Worm (Caenorhabditis elegans): Measurements from ENCODE around the gene bcas-2.
A peak's percentile ranks its signal among the peaks of the same experiment; 100 is the strongest.

Gene bcas-2

ce11 chrIII:6198378-6199234 lies 47.0 kb downstream of the bcas-2 start, which contains the start of the genes C23G10.7 and rpn-2 (continued):
- TF ChIP-seq sma-3 (GFP tag; optimal IDR thresholded peaks at IDR 0.05) = peak; percentile 44
- TF ChIP-seq nhr-12 (tag; optimal IDR thresholded peaks at IDR 0.05) = no peak
- no peak for TF ChIP-seq ztf-4 (tag; optimal IDR thresholded peaks at IDR 0.05)
- no peak for TF ChIP-seq nhr-10 (tag; optimal IDR thresholded peaks at IDR 0.05)
- no peak for TF ChIP-seq mdl-1 (tag; optimal IDR thresholded peaks at IDR 0.05)
- TF ChIP-seq ama-1 (optimal IDR thresholded peaks at IDR 0.05) = peak; percentile 27
- TF ChIP-seq lsy-2 (tag; optimal IDR thresholded peaks at IDR 0.05) = peak; percentile 76 to 88
- TF ChIP-seq alr-1 (tag; optimal IDR thresholded peaks at IDR 0.05) = no peak

ce11 chrIII:6195718-6196117 lies 49.9 kb downstream of the bcas-2 start:
- TF ChIP-seq lin-39 (tag; optimal IDR thresholded peaks at IDR 0.05) (no peak), unc-39 (tag; optimal IDR thresholded peaks at IDR 0.05) (no peak), mbf-1 (tag; optimal IDR thresholded peaks at IDR 0.05) (no peak), zag-1 (tag; optimal IDR thresholded peaks at IDR 0.05) (no peak), elt-3 (tag; optimal IDR thresholded peaks at IDR 0.05) (no peak), ceh-16 (tag; optimal IDR thresholded peaks at IDR 0.05) (no peak), snpc-4 (tag; optimal IDR thresholded peaks at IDR 0.05) (no peak), gmeb-1 (tag; optimal IDR thresholded peaks at IDR 0.05) (no peak)
